Fruit fly (Drosophila melanogaster) whole organism, embryonic: ENCODE results near the gene Hs2st.

ENCODE experiments used
- ATbp ChIP-seq: fragments of 200-800 bp; sonication (Bioruptor generic); optimal IDR thresholded peaks from 2 replicates; lab custom pipeline; 2017; ENCODE audit warnings: missing biosample characterization, mild to moderate bottlenecking, missing genetic modification characterization, missing genetic modification reagents
- Aef1 ChIP-seq: fragments of 200-800 bp; sonication (Bioruptor generic); IDR thresholded peaks from 3 replicates; pipeline ENCODE4 v1.3.6; 2022; ENCODE audit warnings: missing biosample characterization, missing genetic modification characterization
- Bdp1 ChIP-seq: fragments of 200-800 bp; sonication (Bioruptor generic); optimal IDR thresholded peaks from 3 replicates; lab custom pipeline; 2016; ENCODE audit warnings: missing biosample characterization, missing genetic modification characterization
- Bteb2 ChIP-seq: fragments of 200-800 bp; sonication (Bioruptor generic); optimal IDR thresholded peaks from 2 replicates; lab custom pipeline; 2016; ENCODE audit warnings: missing biosample characterization, missing genetic modification characterization
- CG10321 ChIP-seq: fragments of 200-800 bp; sonication (Bioruptor generic); IDR thresholded peaks from 2 replicates; pipeline ENCODE4 v1.3.6; 2022; ENCODE audit warnings: missing biosample characterization, missing genetic modification characterization
- CG10565 ChIP-seq: fragments of 200-800 bp; sonication (Bioruptor generic); optimal IDR thresholded peaks from 3 replicates; lab custom pipeline; 2016; ENCODE audit warnings: missing biosample characterization, mild to moderate bottlenecking, missing genetic modification characterization
- CG11247 ChIP-seq: fragments of 200-800 bp; sonication (Bioruptor generic); IDR thresholded peaks from 2 replicates; pipeline ENCODE4 v1.3.6; 2022; ENCODE audit warnings: missing biosample characterization, missing genetic modification characterization
- CG1529 ChIP-seq: fragments of 200-800 bp; sonication (Bioruptor generic); optimal IDR thresholded peaks from 3 replicates; lab custom pipeline; 2018; ENCODE audit warnings: missing biosample characterization, missing genetic modification characterization
- CG1603 ChIP-seq: fragments of 200-800 bp; sonication (Bioruptor generic); optimal IDR thresholded peaks from 2 replicates; lab custom pipeline; 2019; ENCODE audit warnings: missing biosample characterization, mild to moderate bottlenecking, missing genetic modification characterization, moderate library complexity
- CG16815 ChIP-seq: fragments of 200-800 bp; sonication (Bioruptor generic); optimal IDR thresholded peaks from 3 replicates; lab custom pipeline; 2017; ENCODE audit warnings: missing biosample characterization, mild to moderate bottlenecking, missing genetic modification characterization
- CG18262 ChIP-seq: fragments of 200-800 bp; optimal IDR thresholded peaks from 3 replicates; lab custom pipeline; 2019; ENCODE audit warnings: missing biosample characterization, mild to moderate bottlenecking, missing genetic modification characterization, moderate library complexity
- CG2199 ChIP-seq: fragments of 200-800 bp; sonication (Bioruptor generic); IDR thresholded peaks from 3 replicates; pipeline ENCODE4 v1.3.6; 2022; ENCODE audit warnings: missing biosample characterization, missing genetic modification characterization
- CG30431 ChIP-seq: fragments of 200-800 bp; sonication (Bioruptor generic); optimal IDR thresholded peaks from 2 replicates; lab custom pipeline; 2017; ENCODE audit warnings: missing biosample characterization, missing genetic modification characterization
- CG3281 ChIP-seq: fragments of 200-800 bp; sonication (Bioruptor generic); optimal IDR thresholded peaks from 3 replicates; lab custom pipeline; 2017; ENCODE audit warnings: missing biosample characterization, mild to moderate bottlenecking, missing genetic modification characterization
- CG4282 ChIP-seq: fragments of 200-800 bp; sonication (Bioruptor generic); optimal IDR thresholded peaks from 2 replicates; lab custom pipeline; 2016; ENCODE audit warnings: missing biosample characterization, missing genetic modification characterization
- CG4707 ChIP-seq: fragments of 200-800 bp; sonication (Bioruptor generic); optimal IDR thresholded peaks from 2 replicates; lab custom pipeline; 2018; ENCODE audit warnings: missing biosample characterization, mild to moderate bottlenecking, missing genetic modification characterization, moderate library complexity
- CG4820 ChIP-seq: fragments of 200-800 bp; sonication (Bioruptor generic); optimal IDR thresholded peaks from 3 replicates; lab custom pipeline; 2016; ENCODE audit warnings: missing biosample characterization, missing genetic modification characterization
- CG6854 ChIP-seq: fragments of 200-800 bp; sonication (Bioruptor generic); optimal IDR thresholded peaks from 3 replicates; lab custom pipeline; 2017; ENCODE audit warnings: missing biosample characterization, mild to moderate bottlenecking, missing genetic modification characterization
- CG8765 ChIP-seq: fragments of 200-800 bp; sonication (Bioruptor generic); IDR thresholded peaks from 2 replicates; pipeline ENCODE4 v1.3.6; 2022; ENCODE audit warnings: missing biosample characterization, missing genetic modification characterization
- CG9932 ChIP-seq: fragments of 200-800 bp; sonication (Bioruptor generic); IDR thresholded peaks from 2 replicates; pipeline ENCODE4 v1.3.6; 2022; ENCODE audit warnings: missing biosample characterization, missing genetic modification characterization
- D19B ChIP-seq: fragments of 200-800 bp; sonication (Bioruptor generic); optimal IDR thresholded peaks from 2 replicates; lab custom pipeline; 2017; ENCODE audit warnings: missing biosample characterization, mild to moderate bottlenecking, missing genetic modification characterization
- Deaf1 ChIP-seq: fragments of 200-800 bp; optimal IDR thresholded peaks from 3 replicates; lab custom pipeline; 2019; ENCODE audit warnings: missing biosample characterization, mild to moderate bottlenecking, missing genetic modification characterization, moderate library complexity
- Elba2 ChIP-seq: fragments of 200-800 bp; sonication (Bioruptor generic); optimal IDR thresholded peaks from 3 replicates; lab custom pipeline; 2016; ENCODE audit warnings: missing biosample characterization, missing genetic modification characterization
- Fer2 ChIP-seq: fragments of 200-800 bp; sonication (Bioruptor generic); optimal IDR thresholded peaks from 2 replicates; lab custom pipeline; 2018; ENCODE audit warnings: missing biosample characterization, mild to moderate bottlenecking, missing genetic modification characterization, moderate library complexity
- Fer3 ChIP-seq: fragments of 200-800 bp; sonication (Bioruptor generic); optimal IDR thresholded peaks from 2 replicates; lab custom pipeline; 2018; ENCODE audit warnings: missing biosample characterization, mild to moderate bottlenecking, missing genetic modification characterization, moderate library complexity
- H15 ChIP-seq: fragments of 200-800 bp; sonication (Bioruptor generic); IDR thresholded peaks from 3 replicates; pipeline ENCODE4 v1.3.6; 2022; ENCODE audit warnings: missing biosample characterization, missing genetic modification characterization
- Med ChIP-seq: fragments of 200-800 bp; sonication (Bioruptor generic); peaks from one replicate; lab custom pipeline; 2016; ENCODE audit warnings: missing biosample characterization, missing genetic modification characterization, mild to moderate bottlenecking, inconsistent platforms, moderate library complexity
- NC2α ChIP-seq: fragments of 200-800 bp; sonication (Bioruptor generic); optimal IDR thresholded peaks from 2 replicates; lab custom pipeline; 2016; ENCODE audit warnings: missing biosample characterization, missing genetic modification characterization
- NC2β ChIP-seq: fragments of 200-800 bp; sonication (Bioruptor generic); optimal IDR thresholded peaks from 2 replicates; lab custom pipeline; 2016; ENCODE audit warnings: missing biosample characterization, missing genetic modification characterization
- NFAT ChIP-seq: fragments of 200-800 bp; sonication (Bioruptor generic); IDR thresholded peaks from 2 replicates; pipeline ENCODE4 v1.3.6; 2022; ENCODE audit warnings: missing biosample characterization, missing genetic modification characterization
- Rx ChIP-seq: fragments of 200-800 bp; sonication (Bioruptor generic); IDR thresholded peaks from 2 replicates; pipeline ENCODE4 v1.3.6; 2022; ENCODE audit warnings: missing biosample characterization, missing genetic modification characterization
- Xbp1 ChIP-seq: fragments of 200-800 bp; sonication (Bioruptor generic); optimal IDR thresholded peaks from 3 replicates; lab custom pipeline; 2016; ENCODE audit warnings: missing biosample characterization, mild to moderate bottlenecking, missing genetic modification characterization
- br ChIP-seq: fragments of >200 bp; optimal IDR thresholded peaks from 2 replicates; lab custom pipeline; 2017
- bsh ChIP-seq, 2 experiments: fragments of 200-800 bp; sonication (Bioruptor generic); optimal IDR thresholded peaks; 2 replicates each; lab custom pipeline; 2017 to 2018; ENCODE audit warnings: mild to moderate bottlenecking in 2 of 2, missing biosample characterization in 2 of 2, missing genetic modification characterization in 2 of 2, moderate library complexity in 1 of 2
- cad ChIP-seq: fragments of >200 bp; optimal IDR thresholded peaks from 2 replicates; lab custom pipeline; 2017; ENCODE audit warnings: missing biosample characterization, missing genetic modification characterization
- chm ChIP-seq: fragments of 200-800 bp; sonication (Bioruptor generic); IDR thresholded peaks from 2 replicates; pipeline ENCODE4 v1.3.6; 2022; ENCODE audit warnings: missing biosample characterization, missing genetic modification characterization
- crp ChIP-seq, 2 experiments: fragments of 200-800 bp; sonication (Bioruptor generic); optimal IDR thresholded peaks; 2 replicates in 1 of 2; 3 replicates in 1 of 2; lab custom pipeline; 2017; ENCODE audit warnings: missing biosample characterization in 2 of 2, missing genetic modification characterization in 2 of 2, mild to moderate bottlenecking in 1 of 2, moderate library complexity in 1 of 2
- cwo ChIP-seq: fragments of 200-800 bp; sonication (Bioruptor generic); optimal IDR thresholded peaks from 3 replicates; lab custom pipeline; 2017; ENCODE audit warnings: missing biosample characterization, missing genetic modification characterization, mild to moderate bottlenecking, moderate library complexity, missing genetic modification reagents
- fru ChIP-seq: fragments of >200 bp; optimal IDR thresholded peaks from 2 replicates; lab custom pipeline; 2017
- fu2 ChIP-seq: fragments of 200-800 bp; sonication (Bioruptor generic); optimal IDR thresholded peaks from 2 replicates; lab custom pipeline; 2016; ENCODE audit warnings: missing biosample characterization, missing genetic modification characterization
- kah ChIP-seq: fragments of 200-800 bp; sonication (Bioruptor generic); optimal IDR thresholded peaks from 2 replicates; lab custom pipeline; 2018; ENCODE audit warnings: missing biosample characterization, mild to moderate bottlenecking, missing genetic modification characterization
- lmd ChIP-seq: fragments of 200-800 bp; sonication (Bioruptor generic); IDR thresholded peaks from 2 replicates; pipeline ENCODE4 v1.3.6; 2022; ENCODE audit warnings: missing biosample characterization, missing genetic modification characterization
- lola ChIP-seq, 3 experiments: fragments of >200 bp in 2 of 3; fragments of 200-800 bp in 1 of 3; sonication (Bioruptor generic) in 1 of 3; optimal IDR thresholded peaks; 2 replicates each; lab custom pipeline; 2017 to 2019; ENCODE audit warnings: missing biosample characterization in 3 of 3, missing genetic modification characterization in 3 of 3, mild to moderate bottlenecking in 1 of 3, moderate library complexity in 1 of 3
- mld ChIP-seq: fragments of 200-800 bp; sonication (Bioruptor generic); IDR thresholded peaks from 3 replicates; pipeline ENCODE4 v1.3.6; 2022; ENCODE audit warnings: missing biosample characterization, missing genetic modification characterization; ENCODE audit not compliant: partially characterized antibody
- nmo ChIP-seq: fragments of 200-800 bp; sonication (Bioruptor generic); optimal IDR thresholded peaks from 2 replicates; lab custom pipeline; 2018; ENCODE audit warnings: missing biosample characterization, mild to moderate bottlenecking, missing genetic modification characterization, moderate library complexity
- pho ChIP-seq: fragments of 200-800 bp; sonication (Bioruptor generic); optimal IDR thresholded peaks from 2 replicates; lab custom pipeline; 2016; ENCODE audit warnings: missing biosample characterization, missing genetic modification characterization
- phol ChIP-seq: fragments of 200-800 bp; sonication (Bioruptor generic); optimal IDR thresholded peaks from 3 replicates; lab custom pipeline; 2018; ENCODE audit warnings: missing biosample characterization, mild to moderate bottlenecking, missing genetic modification characterization, moderate library complexity
- stc ChIP-seq: fragments of 200-800 bp; sonication (Bioruptor generic); IDR thresholded peaks from 2 replicates; pipeline ENCODE4 v1.3.6; 2022; ENCODE audit warnings: missing biosample characterization, missing genetic modification characterization
- sug ChIP-seq: fragments of 200-800 bp; optimal IDR thresholded peaks from 2 replicates; lab custom pipeline; 2019; ENCODE audit warnings: missing biosample characterization, mild to moderate bottlenecking, missing genetic modification characterization, moderate library complexity
- tio ChIP-seq: fragments of 200-800 bp; sonication (Bioruptor generic); optimal IDR thresholded peaks from 2 replicates; lab custom pipeline; 2017; ENCODE audit warnings: missing biosample characterization, missing genetic modification characterization, inconsistent platforms
- tll ChIP-seq, 2 experiments: fragments of 200-800 bp in 1 of 2; fragments of >200 bp in 1 of 2; sonication (Bioruptor generic) in 1 of 2; optimal IDR thresholded peaks; 2 replicates each; lab custom pipeline; 2017 to 2019; ENCODE audit warnings: missing biosample characterization in 2 of 2, missing genetic modification characterization in 2 of 2, mild to moderate bottlenecking in 1 of 2, moderate library complexity in 1 of 2

Hs2st gene

DNA sequence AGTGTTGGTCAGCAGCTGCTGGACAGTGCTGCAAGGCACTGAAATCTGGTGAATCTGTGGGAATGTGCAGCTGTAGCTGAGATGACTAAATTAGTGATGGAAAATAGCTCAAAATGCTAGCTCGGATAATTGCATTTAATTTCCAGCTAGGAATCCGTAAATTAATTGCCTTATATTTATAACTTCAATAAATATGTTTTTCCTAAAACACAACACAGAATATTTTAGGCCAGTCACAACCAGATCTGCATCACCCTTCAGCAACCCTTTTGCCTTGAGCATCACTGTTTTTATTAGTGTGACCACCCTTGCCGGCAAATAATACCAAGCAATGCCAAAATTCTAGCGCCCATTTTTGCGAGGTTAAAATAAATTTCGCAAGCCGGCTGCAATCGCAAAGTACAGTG lies at the start of gene Hs2st (continued):
- TF ChIP-seq stc (GFP tag; lab: Robert Waterston, UW) (peak; percentile 81), sug (tag; lab: Kevin White, UChicago) (peak; percentile 94), CG3281 (GFP tag; lab: Kevin White, UChicago) (peak; percentile 90), cad (GFP tag; lab: Kevin White, UChicago) (no peak), CG11247 (GFP tag; lab: Robert Waterston, UW) (peak; percentile 91), Bteb2 (peak; percentile 95), Xbp1 (GFP tag; lab: Kevin White, UChicago) (peak; percentile 96), CG10565 (peak; percentile 72), CG8765 (GFP tag; lab: Robert Waterston, UW) (peak; percentile 91), Bdp1 (GFP tag; lab: Kevin White, UChicago) (peak; percentile 91), nmo (GFP tag; lab: Kevin White, UChicago) (peak; percentile 97), bsh (GFP tag; optimal IDR thresholded peaks at IDR 0.05; lab: Kevin White, UChicago) (peak; percentile 34 to 86), Rx (GFP tag; lab: Robert Waterston, UW) (peak; percentile 90), Fer2 (tag; lab: Kevin White, UChicago) (peak; percentile 85), NC2β (peak; percentile 91), CG18262 (tag; lab: Kevin White, UChicago) (peak; percentile 84), Elba2 (GFP tag; lab: Kevin White, UChicago) (peak; percentile 84), pho (GFP tag; lab: Kevin White, UChicago) (peak; percentile 96), CG2199 (GFP tag; lab: Robert Waterston, UW) (peak; percentile 79; the same call in 1 of the 3 replicates), lmd (peak; percentile 96), CG1529 (GFP tag; lab: Kevin White, UChicago) (peak; percentile 82), tio (GFP tag; lab: Kevin White, UChicago) (peak; percentile 87), br (lab: Kevin White, UChicago) (no peak), Med (GFP tag; lab: Kevin White, UChicago) (peak; percentile 99), phol (tag; lab: Kevin White, UChicago) (peak; percentile 94), cwo (GFP tag; lab: Kevin White, UChicago) (peak; percentile 75), Fer3 (tag; lab: Kevin White, UChicago) (peak; percentile 88), fru (lab: Kevin White, UChicago) (no peak), H15 (peak; percentile 92), NFAT (GFP tag; lab: Robert Waterston, UW) (peak; percentile 93), ATbp (peak; percentile 78), chm (peak; percentile 88), CG4820 (GFP tag; lab: Kevin White, UChicago) (peak; percentile 93), CG4707 (GFP tag; lab: Kevin White, UChicago) (peak; percentile 24), tll (GFP tag; optimal IDR thresholded peaks at IDR 0.05; lab: Kevin White, UChicago) (peak; percentile 50 to 94), CG4282 (GFP tag; lab: Kevin White, UChicago) (peak; percentile 88), mld (no peak), CG30431 (GFP tag; lab: Kevin White, UChicago) (peak; percentile 89), CG6854 (GFP tag; lab: Kevin White, UChicago) (peak; percentile 58), lola (GFP tag; optimal IDR thresholded peaks at IDR 0.05; lab: Kevin White, UChicago) (peak in 1 of 3 experiments; percentile 88), NC2α (GFP tag; lab: Kevin White, UChicago) (peak; percentile 58), CG9932 (GFP tag; lab: Robert Waterston, UW) (peak; percentile 98), CG16815 (peak; percentile 94), Aef1 (GFP tag; lab: Robert Waterston, UW) (peak; percentile 94), kah (GFP tag; lab: Kevin White, UChicago) (peak; percentile 53), fu2 (GFP tag; lab: Kevin White, UChicago) (peak; percentile 96), crp (GFP tag; optimal IDR thresholded peaks at IDR 0.05; lab: Kevin White, UChicago) (peak; percentile 50 to 85), Deaf1 (no peak), D19B (GFP tag; lab: Kevin White, UChicago) (peak; percentile 80), CG10321 (peak; percentile 57; the same call in 1 of the 2 replicates), CG1603 (tag; lab: Kevin White, UChicago) (peak; percentile 96)
